Worm (Caenorhabditis elegans): ENCODE results near the gene irld-52.
"Not testable (repeated sequence)": the region's sequence is repeated elsewhere in the genome, so short reads cannot be mapped to it uniquely, and the experiment has no call there.

DNA sequence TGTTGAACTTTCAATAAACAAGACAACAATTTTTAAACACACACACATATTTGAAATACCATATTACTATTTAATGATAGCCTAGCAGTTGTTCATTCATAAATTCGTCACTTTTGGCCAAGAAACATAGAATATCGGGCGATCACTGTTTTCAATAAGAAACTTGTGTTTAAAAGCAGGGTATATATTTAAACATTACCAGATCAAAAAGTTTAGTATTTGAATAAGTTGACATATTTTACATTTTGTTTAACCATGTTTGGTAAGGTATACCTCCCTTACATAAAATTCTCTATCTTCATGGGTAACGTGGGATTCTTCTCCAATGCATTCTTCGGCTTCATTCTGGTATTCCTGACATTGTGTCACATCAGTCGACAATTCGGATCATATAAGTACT lies 24.7 kb upstream of the irld-52 start, which contains the start of gene str-8:
- TF ChIP-seq F16B12.6 (tag; optimal IDR thresholded peaks at IDR 0.05); lin-35 (GFP tag; optimal IDR thresholded peaks at IDR 0.05); sox-4 (tag; optimal IDR thresholded peaks at IDR 0.05); nhr-76 (tag; optimal IDR thresholded peaks at IDR 0.05); ceh-82 (tag; optimal IDR thresholded peaks at IDR 0.05); snpc-4 (tag; optimal IDR thresholded peaks at IDR 0.05); fos-1 (tag; optimal IDR thresholded peaks at IDR 0.05); dpl-1 (GFP tag; optimal IDR thresholded peaks at IDR 0.05); ztf-11 (tag; optimal IDR thresholded peaks at IDR 0.05); mep-1 (tag; optimal IDR thresholded peaks at IDR 0.05); elt-3 (tag; optimal IDR thresholded peaks at IDR 0.05); lir-3 (tag; optimal IDR thresholded peaks at IDR 0.05; ENCODE audit: poor library complexity): not testable (repeated sequence)

Measured in whole organism, L1 larva.